Worm (Caenorhabditis elegans) whole organism, mixed stage, embryonic: ENCODE data around the gene ZC196.9.

ENCODE experiments used
- M03D4.4 ChIP-seq: sonication (generic microtip); optimal IDR thresholded peaks from 2 replicates; lab custom pipeline; 2017; ENCODE audit warnings: mild to moderate bottlenecking, missing genetic modification characterization, missing compliant biosample characterization
- blmp-1 ChIP-seq: fragments of 150-350 bp; optimal IDR thresholded peaks from 2 replicates; lab custom pipeline; 2014; ENCODE audit warnings: missing biosample characterization, missing genetic modification characterization
- elt-3 ChIP-seq: fragments of 150-350 bp; optimal IDR thresholded peaks from 2 replicates; lab custom pipeline; 2014; ENCODE audit warnings: missing biosample characterization, missing genetic modification characterization
- lsy-2 ChIP-seq: fragments of 150-350 bp; optimal IDR thresholded peaks from 2 replicates; lab custom pipeline; 2014; ENCODE audit warnings: missing biosample characterization, missing genetic modification characterization
- unc-62 ChIP-seq: fragments of 150-350 bp; optimal IDR thresholded peaks from 2 replicates; lab custom pipeline; 2014; ENCODE audit warnings: missing biosample characterization, missing genetic modification reagents, missing genetic modification characterization
- zip-8 ChIP-seq: fragments of 150-350 bp; optimal IDR thresholded peaks from 2 replicates; lab custom pipeline; 2014; ENCODE audit warnings: missing biosample characterization, missing genetic modification characterization

- no peak for TF ChIP-seq elt-3 (tag; lab: Kevin White, UChicago)
- TF ChIP-seq blmp-1 (tag; lab: Kevin White, UChicago): no peak
- no peak for TF ChIP-seq M03D4.4 (tag; lab: Kevin White, UChicago)
- TF ChIP-seq lsy-2 (tag; lab: Kevin White, UChicago): no peak
- no peak for TF ChIP-seq zip-8 (tag; lab: Kevin White, UChicago)
- no peak for TF ChIP-seq unc-62 (GFP tag; lab: Kevin White, UChicago)
These were observed at the start of gene ZC196.9 for ce11 chrV:8727077-8727476.
